Worm (Caenorhabditis elegans) whole organism, mixed stage, embryonic: ENCODE data around the gene hap-1.

Experiments
- ces-1 ChIP-seq: fragments of 150-350 bp; optimal IDR thresholded peaks from 2 replicates; lab custom pipeline; 2014; ENCODE audit warnings: missing biosample characterization, missing genetic modification reagents, missing genetic modification characterization
- flh-1 ChIP-seq: fragments of 200-800 bp; sonication (Bioruptor generic); optimal IDR thresholded peaks from 2 replicates; lab custom pipeline; 2018; ENCODE audit warnings: mild to moderate bottlenecking, missing genetic modification characterization, moderate library complexity, missing compliant biosample characterization
- lin-13 ChIP-seq: fragments of 150-350 bp; optimal IDR thresholded peaks from 2 replicates; lab custom pipeline; 2014; ENCODE audit warnings: missing biosample characterization, missing genetic modification characterization
- nhr-76 ChIP-seq: sonication (generic microtip); optimal IDR thresholded peaks from 2 replicates; lab custom pipeline; 2017; ENCODE audit warnings: missing biosample characterization, missing genetic modification characterization
- sem-2 ChIP-seq: fragments of 200-800 bp; sonication (Bioruptor generic); optimal IDR thresholded peaks from 2 replicates; lab custom pipeline; 2018; ENCODE audit warnings: mild to moderate bottlenecking, missing genetic modification characterization, missing compliant biosample characterization
- sptf-1 ChIP-seq: sonication (generic microtip); optimal IDR thresholded peaks from 2 replicates; lab custom pipeline; 2017; ENCODE audit warnings: mild to moderate bottlenecking, missing genetic modification characterization, moderate library complexity, missing compliant biosample characterization
- unc-120 ChIP-seq: sonication (generic microtip); optimal IDR thresholded peaks from 2 replicates; lab custom pipeline; 2017; ENCODE audit warnings: missing genetic modification characterization, missing compliant biosample characterization; ENCODE audit not compliant: poor library complexity, severe bottlenecking

ce11 chrIII:5310403-5310802 lies 46.7 kb downstream of the hap-1 start:
- TF ChIP-seq nhr-76 (tag; lab: Kevin White, UChicago): no peak
- no peak for TF ChIP-seq sptf-1
- TF ChIP-seq unc-120: no peak
- no peak for TF ChIP-seq lin-13
- no peak for TF ChIP-seq sem-2 (GFP tag; lab: Kevin White, UChicago)
- no peak for TF ChIP-seq ces-1 (GFP tag; lab: Kevin White, UChicago)
- TF ChIP-seq flh-1 (GFP tag; lab: Kevin White, UChicago): no peak
